Worm (Caenorhabditis elegans): ENCODE measurements around the gene C12D8.9.

- TF ChIP-seq him-1 (tag; optimal IDR thresholded peaks at IDR 0.05) (peak; percentile 46), W03F9.2 (tag; optimal IDR thresholded peaks at IDR 0.05) (no peak), dao-5 (tag; optimal IDR thresholded peaks at IDR 0.05) (no peak)
Measured at ce11 chrV:10273837-10274236, 30.8 kb upstream of the C12D8.9 start.

Measured in whole organism, L4/young adult.